Fruit fly (Drosophila melanogaster) whole organism, wandering third instar larva: Measurements from ENCODE around the gene HHEX.

ENCODE experiments used
- Jra ChIP-seq: sonication (Bioruptor generic); optimal IDR thresholded peaks from 2 replicates; lab custom pipeline; 2016; ENCODE audit warnings: missing biosample characterization, missing genetic modification characterization
- Rel ChIP-seq, 2 experiments: fragments of 200-800 bp; sonication (Bioruptor generic) in 1 of 2; optimal IDR thresholded peaks; 2 replicates in 1 of 2; 3 replicates in 1 of 2; lab custom pipeline; 2016 to 2019; ENCODE audit warnings: mild to moderate bottlenecking in 2 of 2, missing biosample characterization in 2 of 2, missing genetic modification characterization in 2 of 2, moderate library complexity in 1 of 2
- Sp1 ChIP-seq: fragments of 200-800 bp; sonication (Bioruptor generic); optimal IDR thresholded peaks from 3 replicates; lab custom pipeline; 2019; ENCODE audit warnings: missing biosample characterization, mild to moderate bottlenecking, missing genetic modification characterization, moderate library complexity
- Vsx2 ChIP-seq: fragments of 200-300, 225-300 bp; sonication (Bioruptor generic); optimal IDR thresholded peaks from 2 replicates; lab custom pipeline; 2018; ENCODE audit warnings: missing biosample characterization, missing genetic modification characterization; ENCODE audit not compliant: partially characterized antibody
- ey ChIP-seq: fragments of 200-800 bp; sonication (Bioruptor generic); optimal IDR thresholded peaks from 2 replicates; lab custom pipeline; 2016; ENCODE audit warnings: missing biosample characterization, missing genetic modification characterization
- h ChIP-seq: fragments of 200-800 bp; sonication (Bioruptor generic); optimal IDR thresholded peaks from 3 replicates; lab custom pipeline; 2016; ENCODE audit warnings: missing biosample characterization, mild to moderate bottlenecking, missing genetic modification characterization
- lola ChIP-seq: fragments of >200 bp; optimal IDR thresholded peaks from 2 replicates; lab custom pipeline; 2017; ENCODE audit warnings: missing biosample characterization, missing genetic modification characterization
- pan ChIP-seq: fragments of >200 bp; optimal IDR thresholded peaks from 2 replicates; lab custom pipeline; 2017
- usp ChIP-seq: fragments of >200 bp; optimal IDR thresholded peaks from 2 replicates; lab custom pipeline; 2017; ENCODE audit warnings: missing biosample characterization, missing genetic modification characterization

dm6 chr3R:21092036-21092435 lies 11.3 kb upstream of the HHEX start:
- no peak for TF ChIP-seq Sp1 (GFP tag; lab: Kevin White, UChicago)
- no peak for TF ChIP-seq ey
- no peak for TF ChIP-seq pan
- no peak for TF ChIP-seq usp (GFP tag; lab: Kevin White, UChicago)
- TF ChIP-seq lola (GFP tag; lab: Kevin White, UChicago), result no peak
- TF ChIP-seq Jra (GFP tag; lab: Kevin White, UChicago), result no peak
- no peak for TF ChIP-seq Vsx2 (GFP tag; lab: Kevin White, UChicago)
- TF ChIP-seq h (GFP tag; lab: Kevin White, UChicago), result no peak
- no peak for TF ChIP-seq Rel (GFP tag; optimal IDR thresholded peaks at IDR 0.05; lab: Kevin White, UChicago)
- TF ChIP-seq Rel (tag; optimal IDR thresholded peaks at IDR 0.05; lab: Kevin White, UChicago), result no peak
